Worm (Caenorhabditis elegans): Measurements from ENCODE around the gene C18H9.5.

The C18H9.5 gene

ce11 chrII:6706552-6707091 lies 11.3 kb upstream of the C18H9.5 start:
- TF ChIP-seq M03D4.4 (tag; optimal IDR thresholded peaks at IDR 0.05) (no peak), snpc-4 (tag; optimal IDR thresholded peaks at IDR 0.05) (no peak), tbx-8 (GFP tag; optimal IDR thresholded peaks at IDR 0.05) (no peak), ces-1 (GFP tag; optimal IDR thresholded peaks at IDR 0.05) (peak; percentile 82)

ce11 chrII:6705593-6706228 lies 10.3 kb upstream of the C18H9.5 start, which contains the start of gene rpy-1:
rpy-1 (minus strand) TSS chrII:6705643.
- no peak for TF ChIP-seq cnd-1 (tag; optimal IDR thresholded peaks at IDR 0.05)
- TF ChIP-seq snpc-4 (tag; optimal IDR thresholded peaks at IDR 0.05), result no peak
- no peak for TF ChIP-seq mab-5 (tag; optimal IDR thresholded peaks at IDR 0.05)
- TF ChIP-seq hlh-1 (tag; optimal IDR thresholded peaks at IDR 0.05), result no peak
- peak; percentile 35 for TF ChIP-seq unc-120 (tag; optimal IDR thresholded peaks at IDR 0.05; ENCODE audit: poor library complexity, severe bottlenecking)
- no peak for TF ChIP-seq mep-1 (tag; optimal IDR thresholded peaks at IDR 0.05)
- no peak for TF ChIP-seq nhr-237 (tag; optimal IDR thresholded peaks at IDR 0.05)
- peak; percentile 85 for TF ChIP-seq unc-62 (GFP tag; optimal IDR thresholded peaks at IDR 0.05)
- no peak for TF ChIP-seq lin-32 (GFP tag; optimal IDR thresholded peaks at IDR 0.05)
- TF ChIP-seq ceh-43 (GFP tag; optimal IDR thresholded peaks at IDR 0.05), result no peak
- no peak for TF ChIP-seq drap-1 (GFP tag; optimal IDR thresholded peaks at IDR 0.05)
- TF ChIP-seq blmp-1 (tag; optimal IDR thresholded peaks at IDR 0.05), result no peak

ce11 chrII:6701497-6701896 lies 6.1 kb upstream of the C18H9.5 start, which contains the start of gene C18H9.6:
C18H9.6 (minus strand) TSS chrII:6701625.
- no peak for TF ChIP-seq blmp-1 (tag; optimal IDR thresholded peaks at IDR 0.05)
- no peak for TF ChIP-seq lin-32 (GFP tag; optimal IDR thresholded peaks at IDR 0.05)
- TF ChIP-seq lin-13 (tag; optimal IDR thresholded peaks at IDR 0.05), result no peak
- TF ChIP-seq ces-1 (GFP tag; optimal IDR thresholded peaks at IDR 0.05), result no peak
- TF ChIP-seq mab-5 (tag; optimal IDR thresholded peaks at IDR 0.05), result no peak
- TF ChIP-seq ceh-39 (tag; optimal IDR thresholded peaks at IDR 0.05), result no peak
- TF ChIP-seq mep-1 (tag; optimal IDR thresholded peaks at IDR 0.05), result no peak
- TF ChIP-seq cnd-1 (tag; optimal IDR thresholded peaks at IDR 0.05), result no peak

ce11 chrII:6698784-6699183 lies 3.4 kb upstream of the C18H9.5 start, which contains the start of gene C18H9.1:
C18H9.1 (plus strand) TSS chrII:6699084.
- TF ChIP-seq nhr-237 (tag; optimal IDR thresholded peaks at IDR 0.05) (no peak), ham-2 (GFP tag; optimal IDR thresholded peaks at IDR 0.05) (no peak), nhr-2 (tag; optimal IDR thresholded peaks at IDR 0.05) (no peak), pha-4 (tag; optimal IDR thresholded peaks at IDR 0.05) (no peak), ces-1 (GFP tag; optimal IDR thresholded peaks at IDR 0.05) (no peak), elt-1 (tag; optimal IDR thresholded peaks at IDR 0.05; ENCODE audit: borderline replicate concordance, insufficient read depth) (no peak), zip-8 (tag; optimal IDR thresholded peaks at IDR 0.05) (no peak), unc-62 (GFP tag; optimal IDR thresholded peaks at IDR 0.05) (no peak), flh-1 (GFP tag; optimal IDR thresholded peaks at IDR 0.05) (no peak), mep-1 (tag; optimal IDR thresholded peaks at IDR 0.05) (no peak), nhr-12 (tag; optimal IDR thresholded peaks at IDR 0.05) (no peak), blmp-1 (tag; optimal IDR thresholded peaks at IDR 0.05) (no peak), lin-32 (GFP tag; optimal IDR thresholded peaks at IDR 0.05) (no peak), elt-3 (tag; optimal IDR thresholded peaks at IDR 0.05) (no peak), lin-13 (tag; optimal IDR thresholded peaks at IDR 0.05) (no peak)

- TF ChIP-seq ztf-11 (tag; optimal IDR thresholded peaks at IDR 0.05) (no peak), M03D4.4 (tag; optimal IDR thresholded peaks at IDR 0.05) (no peak), lsy-2 (tag; optimal IDR thresholded peaks at IDR 0.05) (no peak), flh-1 (GFP tag; optimal IDR thresholded peaks at IDR 0.05) (no peak), nhr-2 (tag; optimal IDR thresholded peaks at IDR 0.05) (no peak), ceh-39 (tag; optimal IDR thresholded peaks at IDR 0.05) (no peak), unc-39 (tag; optimal IDR thresholded peaks at IDR 0.05) (no peak), mep-1 (tag; optimal IDR thresholded peaks at IDR 0.05) (no peak), ceh-83 (GFP tag; optimal IDR thresholded peaks at IDR 0.05) (no peak), unc-120 (tag; optimal IDR thresholded peaks at IDR 0.05; ENCODE audit: poor library complexity, severe bottlenecking) (no peak), elt-3 (tag; optimal IDR thresholded peaks at IDR 0.05) (no peak), nhr-28 (tag; optimal IDR thresholded peaks at IDR 0.05) (no peak), tbx-8 (GFP tag; optimal IDR thresholded peaks at IDR 0.05) (no peak), bed-3 (GFP tag; optimal IDR thresholded peaks at IDR 0.05) (no peak), sem-2 (GFP tag; optimal IDR thresholded peaks at IDR 0.05) (no peak)
Observed at ce11 chrII:6689088-6689487, 6.3 kb downstream of the C18H9.5 start.
